Worm (Caenorhabditis elegans) whole organism, L1 larva: ENCODE results near the gene luc-7L3.

ENCODE experiments used
- C04F5.9 ChIP-seq: sonication (generic microtip); optimal IDR thresholded peaks from 2 replicates; lab custom pipeline; 2016; ENCODE audit warnings: missing genetic modification characterization, missing compliant biosample characterization
- alr-1 ChIP-seq: fragments of 200-800 bp; sonication (Bioruptor generic); optimal IDR thresholded peaks from 2 replicates; lab custom pipeline; 2018; ENCODE audit warnings: borderline replicate concordance, mild to moderate bottlenecking, missing genetic modification characterization, missing compliant biosample characterization
- blmp-1 ChIP-seq: fragments of 150-350 bp; optimal IDR thresholded peaks from 2 replicates; lab custom pipeline; 2014; ENCODE audit warnings: missing biosample characterization, missing genetic modification characterization
- ceh-63 ChIP-seq: fragments of 200-800 bp; sonication (Bioruptor generic); optimal IDR thresholded peaks from 2 replicates; lab custom pipeline; 2018; ENCODE audit warnings: mild to moderate bottlenecking, missing genetic modification characterization, missing compliant biosample characterization
- ceh-82 ChIP-seq, 3 experiments: fragments of 150-350 bp in 1 of 3; sonication (generic microtip) in 2 of 3; optimal IDR thresholded peaks; 2 replicates each; lab custom pipeline; 2014 to 2017; ENCODE audit warnings: missing biosample characterization in 3 of 3, missing genetic modification characterization in 3 of 3
- ceh-88 ChIP-seq: fragments of 200-800 bp; sonication (Bioruptor generic); IDR thresholded peaks from 2 replicates; pipeline ENCODE4 v1.3.6; 2022; ENCODE audit warnings: missing genetic modification characterization, missing compliant biosample characterization
- ces-1 ChIP-seq: fragments of 150-350 bp; optimal IDR thresholded peaks from 2 replicates; lab custom pipeline; 2014; ENCODE audit warnings: missing biosample characterization, missing genetic modification reagents, missing genetic modification characterization
- dpl-1 ChIP-seq, 3 experiments: fragments of 150-350 bp in 2 of 3; sonication (generic microtip) in 1 of 3; optimal IDR thresholded peaks; 2 replicates each; lab custom pipeline; 2014 to 2017; ENCODE audit warnings: missing biosample characterization in 3 of 3, missing genetic modification characterization in 3 of 3, missing genetic modification reagents in 3 of 3
- efl-1 ChIP-seq, 4 experiments: fragments of 150-350 bp; optimal IDR thresholded peaks in 3 of 4; peaks in 1 of 4; 1 replicate in 1 of 4; 2 replicates in 3 of 4; lab custom pipeline; 2014; ENCODE audit warnings: missing biosample characterization in 2 of 4, missing genetic modification characterization in 2 of 4, missing genetic modification reagents in 2 of 4
- efl-3 ChIP-seq: fragments of 200-800 bp; sonication (Bioruptor generic); optimal IDR thresholded peaks from 2 replicates; lab custom pipeline; 2018; ENCODE audit warnings: mild to moderate bottlenecking, missing genetic modification characterization, missing compliant biosample characterization
- elt-2 ChIP-seq: sonication (generic microtip); optimal IDR thresholded peaks from 2 replicates; lab custom pipeline; 2016; ENCODE audit warnings: missing genetic modification characterization, mild to moderate bottlenecking, inconsistent platforms, missing compliant biosample characterization, missing genetic modification reagents
- fkh-4 ChIP-seq: sonication (generic microtip); optimal IDR thresholded peaks from 2 replicates; lab custom pipeline; 2016; ENCODE audit warnings: missing compliant biosample characterization, missing genetic modification characterization, borderline replicate concordance
- grh-1 ChIP-seq: fragments of 200-800 bp; sonication (Bioruptor generic); IDR thresholded peaks from 2 replicates; pipeline ENCODE4 v1.3.6; 2022; ENCODE audit warnings: missing genetic modification reagents, missing genetic modification characterization, missing compliant biosample characterization
- hlh-17 ChIP-seq: fragments of 200-800 bp; sonication (Bioruptor generic); optimal IDR thresholded peaks from 2 replicates; lab custom pipeline; 2018; ENCODE audit warnings: missing genetic modification characterization, mild to moderate bottlenecking, missing compliant biosample characterization, moderate library complexity, borderline replicate concordance
- hlh-4 ChIP-seq: sonication (generic microtip); optimal IDR thresholded peaks from 2 replicates; lab custom pipeline; 2016; ENCODE audit warnings: mild to moderate bottlenecking, missing genetic modification characterization, missing compliant biosample characterization
- isw-1 ChIP-seq: fragments of 200-800 bp; sonication (Bioruptor generic); IDR thresholded peaks from 2 replicates; pipeline ENCODE4 v1.3.6; 2022; ENCODE audit warnings: missing genetic modification characterization, missing compliant biosample characterization
- lin-35 ChIP-seq, 2 experiments: fragments of 150-350 bp; optimal IDR thresholded peaks; 2 replicates each; lab custom pipeline; 2014; ENCODE audit warnings: missing biosample characterization in 2 of 2, missing genetic modification characterization in 2 of 2, missing genetic modification reagents in 2 of 2
- lsy-2 ChIP-seq, 2 experiments: fragments of 150-350 bp; optimal IDR thresholded peaks; 2 replicates each; lab custom pipeline; 2014; ENCODE audit warnings: missing biosample characterization in 2 of 2, missing genetic modification characterization in 2 of 2
- mab-9 ChIP-seq: fragments of 200-800 bp; sonication (Bioruptor generic); IDR thresholded peaks from 2 replicates; pipeline ENCODE4 v1.3.6; 2022; ENCODE audit warnings: missing genetic modification reagents, missing genetic modification characterization, missing compliant biosample characterization
- mdl-1 ChIP-seq, 2 experiments: fragments of 150-350 bp; optimal IDR thresholded peaks; 2 replicates each; lab custom pipeline; 2014 to 2017; ENCODE audit warnings: missing biosample characterization in 2 of 2, missing genetic modification characterization in 2 of 2, inconsistent platforms in 1 of 2
- nhr-11 ChIP-seq: fragments of 150-350 bp; optimal IDR thresholded peaks from 2 replicates; lab custom pipeline; 2014; ENCODE audit warnings: missing biosample characterization, missing genetic modification characterization
- nhr-47 ChIP-seq: sonication (generic microtip); optimal IDR thresholded peaks from 2 replicates; lab custom pipeline; 2016; ENCODE audit warnings: mild to moderate bottlenecking, missing genetic modification characterization, moderate library complexity, missing compliant biosample characterization
- nhr-76 ChIP-seq: sonication (generic microtip); optimal IDR thresholded peaks from 2 replicates; lab custom pipeline; 2017; ENCODE audit warnings: missing biosample characterization, missing genetic modification characterization
- pag-3 ChIP-seq: sonication (generic microtip); optimal IDR thresholded peaks from 2 replicates; lab custom pipeline; 2017; ENCODE audit warnings: missing genetic modification characterization, mild to moderate bottlenecking, missing compliant biosample characterization, antibody characterized with exemption, borderline replicate concordance; ENCODE audit not compliant: insufficient read depth
- pax-3 ChIP-seq: fragments of 200-800 bp; sonication (Bioruptor generic); optimal IDR thresholded peaks from 2 replicates; lab custom pipeline; 2018; ENCODE audit warnings: mild to moderate bottlenecking, missing genetic modification characterization, moderate library complexity, missing compliant biosample characterization
- skn-1 ChIP-seq: fragments of 150-350 bp; optimal IDR thresholded peaks from 2 replicates; lab custom pipeline; 2014; ENCODE audit warnings: missing biosample characterization, missing genetic modification characterization
- snpc-4 ChIP-seq: fragments of 150-350 bp; optimal IDR thresholded peaks from 2 replicates; lab custom pipeline; 2014; ENCODE audit warnings: missing biosample characterization, missing genetic modification characterization
- snu-23 ChIP-seq: sonication (generic microtip); optimal IDR thresholded peaks from 2 replicates; lab custom pipeline; 2016; ENCODE audit warnings: missing genetic modification characterization, missing compliant biosample characterization
- swsn-7 ChIP-seq: sonication (generic microtip); optimal IDR thresholded peaks from 2 replicates; lab custom pipeline; 2016; ENCODE audit warnings: missing genetic modification characterization, missing compliant biosample characterization
- tbx-2 ChIP-seq: sonication (generic microtip); optimal IDR thresholded peaks from 2 replicates; lab custom pipeline; 2016; ENCODE audit warnings: missing genetic modification characterization, missing compliant biosample characterization
- tlp-1 ChIP-seq: fragments of 150-350 bp; optimal IDR thresholded peaks from 2 replicates; lab custom pipeline; 2014; ENCODE audit warnings: missing biosample characterization, missing genetic modification characterization
- unc-130 ChIP-seq: fragments of 150-350 bp; optimal IDR thresholded peaks from 2 replicates; lab custom pipeline; 2017; ENCODE audit warnings: missing biosample characterization, missing genetic modification characterization, inconsistent platforms
- unc-30 ChIP-seq: sonication (generic microtip); optimal IDR thresholded peaks from 2 replicates; lab custom pipeline; 2017; ENCODE audit warnings: missing biosample characterization, missing genetic modification characterization
- unc-86 ChIP-seq: sonication (generic microtip); optimal IDR thresholded peaks from 2 replicates; lab custom pipeline; 2016; ENCODE audit warnings: missing genetic modification characterization, missing compliant biosample characterization
- unc-98 ChIP-seq: fragments of 200-800 bp; sonication (Bioruptor generic); IDR thresholded peaks from 2 replicates; pipeline ENCODE4 v1.3.6; 2022; ENCODE audit warnings: missing genetic modification characterization, missing compliant biosample characterization
- vab-15 ChIP-seq: sonication (generic microtip); optimal IDR thresholded peaks from 2 replicates; lab custom pipeline; 2017; ENCODE audit warnings: missing genotype, mild to moderate bottlenecking, missing genetic modification characterization, missing compliant biosample characterization
- xbp-1 ChIP-seq: sonication (generic microtip); optimal IDR thresholded peaks from 2 replicates; lab custom pipeline; 2016; ENCODE audit warnings: missing genetic modification characterization, missing compliant biosample characterization
- zag-1 ChIP-seq: fragments of 150-350 bp; optimal IDR thresholded peaks from 2 replicates; lab custom pipeline; 2014; ENCODE audit warnings: missing biosample characterization, missing genetic modification characterization
- ztf-4 ChIP-seq: fragments of 150-350 bp; optimal IDR thresholded peaks from 2 replicates; lab custom pipeline; 2014; ENCODE audit warnings: missing biosample characterization, missing genetic modification characterization

luc-7L3 gene

DNA sequence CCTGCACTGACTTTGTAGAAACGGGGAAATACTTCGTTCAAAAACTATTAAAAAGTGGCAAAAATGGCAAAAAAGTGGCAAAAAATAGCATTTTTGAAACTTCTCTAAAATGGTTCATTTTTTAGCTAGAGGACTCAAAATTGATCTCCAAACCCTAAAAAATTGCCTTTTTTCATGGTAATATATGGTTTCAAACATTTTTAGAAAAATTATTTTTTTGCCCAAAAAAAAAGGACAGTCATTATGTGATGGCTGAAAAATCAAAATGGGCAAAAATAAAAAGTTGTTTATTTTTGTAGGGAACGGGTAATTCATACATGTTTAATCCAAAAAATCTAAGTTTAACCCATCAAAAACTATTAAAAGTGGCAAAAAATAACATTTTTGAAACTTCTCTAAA lies 9.9 kb downstream of the luc-7L3 start:
- TF ChIP-seq ceh-63 (no peak), unc-98 (GFP tag; lab: Robert Waterston, UW) (no peak), ceh-88 (GFP tag; lab: Robert Waterston, UW) (no peak), grh-1 (GFP tag; lab: Robert Waterston, UW) (no peak), tbx-2 (tag; lab: Kevin White, UChicago) (no peak), fkh-4 (tag; lab: Kevin White, UChicago) (no peak), dpl-1 (GFP tag; optimal IDR thresholded peaks at IDR 0.05; lab: Kevin White, UChicago) (no peak), nhr-11 (tag; lab: Kevin White, UChicago) (no peak), efl-3 (GFP tag; lab: Kevin White, UChicago) (no peak), skn-1 (tag; lab: Kevin White, UChicago) (no peak), efl-1 (optimal IDR thresholded peaks at IDR 0.05; lab: Kevin White, UChicago) (no peak), efl-1 (GFP tag; optimal IDR thresholded peaks at IDR 0.05 in 1 of 2; lab: Kevin White, UChicago) (no peak), mdl-1 (tag; optimal IDR thresholded peaks at IDR 0.05; lab: Kevin White, UChicago) (no peak), tlp-1 (tag; lab: Kevin White, UChicago) (no peak)

DNA sequence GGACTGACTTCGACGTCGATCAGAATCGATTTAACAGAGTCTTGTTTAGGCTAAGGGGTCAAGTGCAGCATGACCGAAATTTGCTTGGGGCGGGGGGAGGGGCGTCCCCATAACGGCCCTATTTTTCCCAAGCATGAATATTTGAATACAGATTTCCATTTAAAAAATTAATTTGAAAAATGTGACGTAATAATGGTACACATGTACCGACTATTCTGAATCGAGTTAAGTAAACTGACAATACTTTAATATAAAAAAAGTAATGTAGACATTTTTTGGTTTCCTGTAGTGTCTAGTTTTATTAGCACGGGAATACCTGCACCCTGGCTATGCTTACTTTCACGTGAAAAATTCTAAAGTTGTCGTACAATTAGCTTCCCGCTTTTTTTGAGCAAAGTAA lies 11.0 kb downstream of the luc-7L3 start:
- TF ChIP-seq nhr-47 (tag; lab: Kevin White, UChicago) (no peak), isw-1 (GFP tag; lab: Robert Waterston, UW) (no peak), efl-1 (optimal IDR thresholded peaks at IDR 0.05; lab: Kevin White, UChicago) (no peak), efl-1 (GFP tag; optimal IDR thresholded peaks at IDR 0.05 in 1 of 2; lab: Kevin White, UChicago) (peak in 1 of 2 experiments; percentile 59)

DNA sequence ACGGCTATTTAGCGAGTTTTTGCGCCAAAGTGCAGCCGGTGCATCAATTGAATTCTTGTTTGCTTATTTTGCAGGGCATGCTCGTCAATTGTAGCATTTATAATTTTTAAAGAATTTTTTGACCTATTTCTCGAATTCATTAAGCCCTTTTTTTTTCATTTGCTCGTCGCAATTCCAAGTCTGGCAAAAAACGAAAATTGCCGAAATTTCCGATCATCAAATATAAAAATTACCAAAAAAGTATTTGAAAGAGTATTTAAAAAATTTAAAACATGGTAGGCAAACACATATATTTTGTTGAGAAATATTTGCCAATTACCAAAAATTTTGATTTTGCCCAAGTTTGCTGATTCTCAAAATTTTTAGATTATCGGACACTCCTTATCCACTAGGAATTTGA lies 13.7 kb downstream of the luc-7L3 start, which contains the start of gene C50D2.6:
Gene C50D2.6, plus strand, starts transcription at position 301 of the 400 bp plus-strand sequence.
- TF ChIP-seq C04F5.9 (tag; lab: Kevin White, UChicago) (no peak), pax-3 (tag; lab: Kevin White, UChicago) (no peak), unc-30 (tag; lab: Kevin White, UChicago) (no peak), lsy-2 (tag; optimal IDR thresholded peaks at IDR 0.05; lab: Kevin White, UChicago) (no peak), vab-15 (tag; lab: Kevin White, UChicago) (no peak), snu-23 (GFP tag; lab: Kevin White, UChicago) (no peak), pag-3 (no peak), hlh-4 (tag; lab: Kevin White, UChicago) (no peak), isw-1 (GFP tag; lab: Robert Waterston, UW) (no peak)
- TF ChIP-seq, all 84 proteins: peak for 0

DNA sequence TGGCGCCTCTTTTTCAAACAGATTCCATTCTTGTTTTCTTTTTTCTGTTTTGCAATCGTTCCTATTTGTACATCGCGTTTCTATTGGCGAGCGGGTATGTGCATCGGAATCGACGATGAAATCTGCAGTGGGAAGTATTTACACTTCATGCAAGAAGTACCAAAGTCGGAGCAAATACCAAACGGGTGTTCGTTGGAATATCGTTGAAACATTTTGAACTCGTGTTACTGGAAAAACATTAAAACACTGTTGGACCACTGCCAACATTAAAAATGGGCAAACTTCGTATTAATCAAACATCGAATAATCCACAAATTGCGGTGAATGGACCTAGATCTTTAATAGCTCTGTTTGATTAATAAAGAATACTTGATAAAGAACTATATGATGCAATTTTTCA lies 18.7 kb downstream of the luc-7L3 start, which contains the start of gene C23H3.9:
Gene C23H3.9, minus strand, starts transcription at position 101 of the 400 bp plus-strand sequence.
- TF ChIP-seq nhr-11 (tag; lab: Kevin White, UChicago), result no peak
- TF ChIP-seq mab-9 (GFP tag; lab: Robert Waterston, UW), result no peak
- no peak for TF ChIP-seq tlp-1 (tag; lab: Kevin White, UChicago)
- no peak for TF ChIP-seq xbp-1 (tag; lab: Kevin White, UChicago)
- TF ChIP-seq ceh-63, result no peak
- TF ChIP-seq snpc-4 (tag; lab: Kevin White, UChicago), result no peak
- no peak for TF ChIP-seq ceh-82 (tag; optimal IDR thresholded peaks at IDR 0.05; lab: Kevin White, UChicago)
- TF ChIP-seq zag-1 (tag; lab: Kevin White, UChicago), result no peak

DNA sequence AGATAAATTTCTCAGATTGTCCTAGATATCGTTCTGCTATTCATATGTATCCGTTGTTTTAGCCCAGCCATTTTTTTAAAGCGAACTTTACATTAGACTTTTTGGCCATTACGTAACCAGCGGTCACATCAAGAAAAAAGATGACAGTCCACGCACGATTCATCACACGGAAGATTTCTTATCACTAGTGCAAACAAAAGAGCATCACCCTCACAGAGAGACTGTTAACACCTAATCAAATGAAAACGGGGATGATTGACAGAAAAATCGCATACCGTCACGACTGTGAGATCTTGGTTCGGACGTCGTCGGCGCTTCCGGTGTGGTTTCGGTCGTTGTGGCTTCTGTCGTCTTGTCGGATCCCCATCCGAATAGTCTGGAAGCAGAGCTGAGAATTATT lies 21.2 kb downstream of the luc-7L3 start:
- TF ChIP-seq xbp-1 (tag; lab: Kevin White, UChicago) (no peak), lin-35 (GFP tag; optimal IDR thresholded peaks at IDR 0.05; lab: Kevin White, UChicago) (peak in 1 of 2 experiments; percentile 7), hlh-17 (GFP tag; lab: Kevin White, UChicago) (no peak), nhr-11 (tag; lab: Kevin White, UChicago) (no peak)

DNA sequence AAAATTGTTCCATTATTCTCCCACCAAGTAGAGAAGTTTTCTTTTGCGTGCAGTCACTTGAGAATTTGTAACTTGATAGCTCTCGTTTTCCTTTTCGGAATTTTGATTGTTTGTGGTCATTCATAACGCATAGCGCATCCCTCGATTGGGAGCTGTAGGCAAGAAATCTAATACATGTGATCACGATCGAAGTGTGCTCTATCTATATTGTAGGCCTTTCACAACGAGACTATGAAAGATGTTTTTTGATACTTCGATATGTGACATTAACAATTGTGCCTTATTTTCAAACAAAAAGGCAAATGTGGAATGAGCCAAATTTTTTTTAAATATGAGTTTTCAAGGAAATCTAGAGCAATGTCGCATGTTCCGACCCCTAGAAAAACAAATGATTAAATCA lies 22.0 kb downstream of the luc-7L3 start:
- TF ChIP-seq ztf-4 (tag; lab: Kevin White, UChicago), result no peak
- no peak for TF ChIP-seq alr-1 (tag; lab: Kevin White, UChicago)
- no peak for TF ChIP-seq skn-1 (tag; lab: Kevin White, UChicago)
- no peak for TF ChIP-seq snpc-4 (tag; lab: Kevin White, UChicago)
- no peak for TF ChIP-seq swsn-7 (tag; lab: Kevin White, UChicago)
- TF ChIP-seq tlp-1 (tag; lab: Kevin White, UChicago), result no peak
- TF ChIP-seq unc-130, result no peak
- no peak for TF ChIP-seq unc-86 (tag; lab: Kevin White, UChicago)
- no peak for TF ChIP-seq elt-2 (tag; lab: Kevin White, UChicago)
- TF ChIP-seq nhr-76, result no peak
- TF ChIP-seq nhr-47 (tag; lab: Kevin White, UChicago), result no peak
- TF ChIP-seq ces-1 (GFP tag; lab: Kevin White, UChicago), result no peak
- TF ChIP-seq snu-23 (GFP tag; lab: Kevin White, UChicago), result no peak
- TF ChIP-seq efl-1 (optimal IDR thresholded peaks at IDR 0.05; lab: Kevin White, UChicago), result no peak
- TF ChIP-seq efl-1 (GFP tag; optimal IDR thresholded peaks at IDR 0.05 in 1 of 2; lab: Kevin White, UChicago), result no peak
- TF ChIP-seq xbp-1 (tag; lab: Kevin White, UChicago), result no peak
- no peak for TF ChIP-seq tbx-2 (tag; lab: Kevin White, UChicago)
- TF ChIP-seq lin-35 (GFP tag; optimal IDR thresholded peaks at IDR 0.05; lab: Kevin White, UChicago), result no peak
- no peak for TF ChIP-seq unc-30 (tag; lab: Kevin White, UChicago)
- TF ChIP-seq blmp-1 (tag; lab: Kevin White, UChicago), result no peak
